Worm (Caenorhabditis elegans) whole organism, L4 larva: Measurements from ENCODE around the gene VW02B12L.2.

Source experiments
- ctbp-1 ChIP-seq: fragments of 200-800 bp; sonication (Bioruptor generic); IDR thresholded peaks from 2 replicates; pipeline ENCODE4 v1.3.6; 2022; ENCODE audit warnings: missing genetic modification reagents, missing genetic modification characterization, missing compliant biosample characterization
- nhr-77 ChIP-seq: fragments of 150-350 bp; optimal IDR thresholded peaks from 2 replicates; lab custom pipeline; 2014; ENCODE audit warnings: missing biosample characterization, missing genetic modification characterization

DNA sequence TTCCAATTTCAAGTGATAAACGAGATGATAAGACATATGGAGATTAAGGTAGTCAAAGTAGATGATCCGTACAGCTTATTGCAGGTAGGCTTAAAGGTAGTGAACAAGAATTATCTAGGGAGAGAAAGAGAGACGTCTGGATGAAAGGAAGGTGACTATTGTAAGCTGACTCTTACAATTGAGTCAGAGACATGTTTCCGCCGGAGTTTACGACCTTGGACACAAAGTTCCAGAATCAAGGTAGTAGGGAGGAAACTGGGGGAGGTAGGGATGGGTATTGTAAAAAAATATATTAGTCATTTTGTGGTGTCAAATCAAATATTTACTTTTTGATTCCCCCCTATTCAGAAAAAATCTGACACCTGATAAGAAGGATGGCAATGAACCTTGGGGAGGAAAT, 47.7 kb downstream of the VW02B12L.2 start:
- TF ChIP-seq nhr-77 (tag; lab: Kevin White, UChicago) (no peak), ctbp-1 (GFP tag; lab: Robert Waterston, UW) (no peak)
